Fruit fly (Drosophila melanogaster): ENCODE measurements around the gene Gart.

dm6 chr2L:7067683-7068082 lies 44.0 kb upstream of the Gart start, which contains the start of gene Ugt307A1:
- no peak for TF ChIP-seq Sin3A (optimal IDR thresholded peaks at IDR 0.05)
- no peak for TF ChIP-seq h (optimal IDR thresholded peaks at IDR 0.05)
- no peak for TF ChIP-seq psq (optimal IDR thresholded peaks at IDR 0.05)
- no peak for TF ChIP-seq insv (optimal IDR thresholded peaks at IDR 0.05)
